Worm (Caenorhabditis elegans) whole organism, L2 larva: ENCODE results near the gene nspc-4.

Experiments
- ama-1 ChIP-seq: fragments of 150-350 bp; optimal IDR thresholded peaks from 2 replicates; lab custom pipeline; 2018; ENCODE audit warnings: inconsistent platforms
- lin-39 ChIP-seq: fragments of 150-350 bp; optimal IDR thresholded peaks from 2 replicates; lab custom pipeline; 2014; ENCODE audit warnings: missing biosample characterization, missing genetic modification reagents, missing genetic modification characterization
- mab-5 ChIP-seq: fragments of 150-350 bp; optimal IDR thresholded peaks from 2 replicates; lab custom pipeline; 2014; ENCODE audit warnings: missing biosample characterization, missing genetic modification characterization
- mdl-1 ChIP-seq, 2 experiments: fragments of 150-350 bp in 1 of 2; sonication (generic microtip) in 1 of 2; optimal IDR thresholded peaks; 2 replicates each; lab custom pipeline; 2017; ENCODE audit warnings: missing biosample characterization in 2 of 2, missing genetic modification characterization in 2 of 2
- nhr-10 ChIP-seq: sonication (generic microtip); optimal IDR thresholded peaks from 2 replicates; lab custom pipeline; 2017; ENCODE audit warnings: missing biosample characterization, missing genetic modification characterization
- nhr-23 ChIP-seq: fragments of 150-350 bp; optimal IDR thresholded peaks from 2 replicates; lab custom pipeline; 2014; ENCODE audit warnings: missing biosample characterization, missing genetic modification reagents, missing genetic modification characterization
- nhr-237 ChIP-seq: fragments of 150-350 bp; optimal IDR thresholded peaks from 2 replicates; lab custom pipeline; 2014; ENCODE audit warnings: missing biosample characterization, missing genetic modification characterization
- peb-1 ChIP-seq: fragments of 150-350 bp; optimal IDR thresholded peaks from 2 replicates; lab custom pipeline; 2014; ENCODE audit warnings: missing biosample characterization, missing genetic modification characterization
- unc-55 ChIP-seq: fragments of 150-350 bp; sonication (generic microtip); optimal IDR thresholded peaks from 3 replicates; lab custom pipeline; 2014; ENCODE audit warnings: missing biosample characterization, missing genetic modification reagents, missing genetic modification characterization
- unc-62 ChIP-seq: fragments of 150-350 bp; optimal IDR thresholded peaks from 2 replicates; lab custom pipeline; 2014; ENCODE audit warnings: missing biosample characterization, missing genetic modification reagents, missing genetic modification characterization
- ztf-11 ChIP-seq: sonication (generic microtip); optimal IDR thresholded peaks from 2 replicates; lab custom pipeline; 2017; ENCODE audit warnings: missing biosample characterization, missing genetic modification characterization

DNA sequence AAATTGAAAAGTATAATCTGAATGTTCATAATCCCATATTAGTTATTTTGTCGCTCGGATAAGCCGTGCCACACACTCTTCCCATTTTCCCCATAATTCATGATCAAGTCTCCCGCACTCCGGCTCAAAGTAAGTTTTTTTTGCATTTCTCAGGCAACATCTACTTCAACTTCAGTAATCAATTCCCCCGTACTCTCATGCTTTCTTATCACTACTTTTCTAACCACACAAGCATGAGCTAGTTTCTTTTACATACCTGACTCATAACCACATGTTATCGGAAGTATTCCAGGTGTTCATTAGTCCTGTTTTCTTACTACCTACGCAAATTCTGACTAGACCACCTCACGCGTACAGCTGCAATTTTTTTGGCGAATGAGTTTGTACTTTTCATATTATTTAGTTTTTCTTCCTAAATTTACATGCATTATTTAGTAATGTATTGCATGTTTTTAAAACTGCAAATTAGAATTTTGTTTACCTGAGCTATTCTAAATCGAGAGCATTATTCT lies 28.4 kb upstream of the nspc-4 start:
- TF ChIP-seq unc-62 (GFP tag; lab: Kevin White, UChicago) (no peak), nhr-23 (tag; lab: Kevin White, UChicago) (no peak), peb-1 (tag; lab: Kevin White, UChicago) (no peak), mab-5 (no peak), ztf-11 (no peak), unc-55 (GFP tag; lab: Kevin White, UChicago) (no peak), mdl-1 (tag; optimal IDR thresholded peaks at IDR 0.05; lab: Kevin White, UChicago) (no peak), ama-1 (lab: Kevin White, UChicago) (no peak), nhr-237 (no peak), lin-39 (tag; lab: Kevin White, UChicago) (no peak), nhr-10 (tag; lab: Kevin White, UChicago) (no peak)
